Worm (Caenorhabditis elegans) whole organism, early embryonic: ENCODE results near the gene Y53F4B.21.

Experiments used
- B0310.2 ChIP-seq: sonication (generic microtip); optimal IDR thresholded peaks from 2 replicates; lab custom pipeline; 2016; ENCODE audit warnings: mild to moderate bottlenecking, missing genetic modification characterization, missing compliant biosample characterization
- F13C5.2 ChIP-seq: sonication (generic microtip); optimal IDR thresholded peaks from 2 replicates; lab custom pipeline; 2017; ENCODE audit warnings: mild to moderate bottlenecking, missing genetic modification characterization, inconsistent platforms, missing compliant biosample characterization
- aly-1 ChIP-seq: sonication (generic microtip); optimal IDR thresholded peaks from 2 replicates; lab custom pipeline; 2016; ENCODE audit warnings: missing genetic modification characterization, missing compliant biosample characterization
- ama-1 ChIP-seq: fragments of 150-350 bp; optimal IDR thresholded peaks from 2 replicates; lab custom pipeline; 2014
- ceh-13 ChIP-seq: fragments of 200-800 bp; sonication (Bioruptor generic); optimal IDR thresholded peaks from 2 replicates; lab custom pipeline; 2018; ENCODE audit warnings: mild to moderate bottlenecking, missing genetic modification characterization, missing compliant biosample characterization
- ceh-36 ChIP-seq: sonication (generic microtip); optimal IDR thresholded peaks from 2 replicates; lab custom pipeline; 2016; ENCODE audit warnings: missing genetic modification characterization, inconsistent platforms, missing compliant biosample characterization
- ets-7 ChIP-seq: sonication (generic microtip); optimal IDR thresholded peaks from 2 replicates; lab custom pipeline; 2016; ENCODE audit warnings: missing genotype, missing genetic modification characterization, missing compliant biosample characterization
- flt-1 ChIP-seq: fragments of 200-800 bp; sonication (Bioruptor generic); IDR thresholded peaks from 2 replicates; pipeline ENCODE4 v1.3.6; 2022; ENCODE audit warnings: missing genetic modification characterization, missing compliant biosample characterization
- hmbx-1 ChIP-seq: sonication (generic microtip); optimal IDR thresholded peaks from 2 replicates; lab custom pipeline; 2016; ENCODE audit warnings: mild to moderate bottlenecking, missing genetic modification characterization, missing compliant biosample characterization
- hmg-4 ChIP-seq: fragments of 200-800 bp; sonication (Bioruptor generic); optimal IDR thresholded peaks from 2 replicates; lab custom pipeline; 2018; ENCODE audit warnings: mild to moderate bottlenecking, missing genetic modification characterization, missing compliant biosample characterization
- hnd-1 ChIP-seq: sonication (generic microtip); optimal IDR thresholded peaks from 2 replicates; lab custom pipeline; 2016; ENCODE audit warnings: missing genetic modification characterization, missing compliant biosample characterization
- pes-1 ChIP-seq: fragments of 200-800 bp; sonication (Bioruptor generic); IDR thresholded peaks from 2 replicates; pipeline ENCODE4 v1.3.6; 2022; ENCODE audit warnings: missing genetic modification reagents, missing genetic modification characterization, missing compliant biosample characterization
- scrt-1 ChIP-seq: fragments of 200-800 bp; sonication (Bioruptor generic); IDR thresholded peaks from 2 replicates; pipeline ENCODE4 v1.3.6; 2022; ENCODE audit warnings: missing genetic modification characterization, missing compliant biosample characterization
- sea-1 ChIP-seq: fragments of 200-800 bp; sonication (Bioruptor generic); conservative IDR thresholded peaks from 2 replicates; pipeline ENCODE4 v1.3.6; 2022; ENCODE audit warnings: missing genetic modification characterization, missing compliant biosample characterization
- tbx-11 ChIP-seq: fragments of 200-800 bp; sonication (Bioruptor generic); IDR thresholded peaks from 2 replicates; pipeline ENCODE4 v1.3.6; 2022; ENCODE audit warnings: missing genetic modification characterization, missing compliant biosample characterization
- tbx-37 ChIP-seq: fragments of 200-800 bp; sonication (Bioruptor generic); conservative IDR thresholded peaks from 2 replicates; pipeline ENCODE4 v1.3.6; 2022; ENCODE audit warnings: missing genetic modification reagents, missing genetic modification characterization, missing compliant biosample characterization
- tra-4 ChIP-seq: sonication (generic microtip); optimal IDR thresholded peaks from 2 replicates; lab custom pipeline; 2017; ENCODE audit warnings: missing genetic modification characterization, missing compliant biosample characterization

Gene Y53F4B.21

ce11 chrII:15148442-15148841, 58.5 kb downstream of the Y53F4B.21 start:
- TF ChIP-seq hmbx-1 (tag; lab: Kevin White, UChicago) (no peak), tbx-37 (GFP tag; lab: Robert Waterston, UW) (no peak)

ce11 chrII:15157880-15158279, 67.9 kb downstream of the Y53F4B.21 start, which contains the start of gene ptr-20:
Gene ptr-20, plus strand, starts transcription at chrII:15158180.
- no peak for TF ChIP-seq ceh-13 (GFP tag; lab: Kevin White, UChicago)
- no peak for TF ChIP-seq flt-1
- TF ChIP-seq aly-1 = no peak
- no peak for TF ChIP-seq ama-1 (lab: Kevin White, UChicago)
- no peak for TF ChIP-seq B0310.2 (tag; lab: Kevin White, UChicago)
- TF ChIP-seq sea-1 (GFP tag; lab: Robert Waterston, UW) = no peak
- TF ChIP-seq hnd-1 (tag; lab: Kevin White, UChicago) = no peak
- TF ChIP-seq pes-1 (GFP tag; lab: Robert Waterston, UW) = no peak
- no peak for TF ChIP-seq tbx-37 (GFP tag; lab: Robert Waterston, UW)
- TF ChIP-seq hmg-4 (GFP tag; lab: Kevin White, UChicago) = no peak
- TF ChIP-seq tbx-11 (GFP tag; lab: Robert Waterston, UW) = no peak
- TF ChIP-seq F13C5.2 (tag; lab: Kevin White, UChicago) = no peak
- no peak for TF ChIP-seq scrt-1 (GFP tag; lab: Robert Waterston, UW)
- no peak for TF ChIP-seq ets-7
- TF ChIP-seq hmbx-1 (tag; lab: Kevin White, UChicago) = no peak
- TF ChIP-seq tra-4 (tag; lab: Kevin White, UChicago) = no peak
- no peak for TF ChIP-seq ceh-36 (tag; lab: Kevin White, UChicago)

ce11 chrII:15158364-15158763, 68.4 kb downstream of the Y53F4B.21 start:
- no peak for TF ChIP-seq tbx-37 (GFP tag; lab: Robert Waterston, UW)
- TF ChIP-seq ceh-36 (tag; lab: Kevin White, UChicago) = peak; percentile 82
